Fruit fly (Drosophila melanogaster) whole organism, wandering third instar larva: ENCODE data around the gene CG3473.

Source experiments
- Abd-B ChIP-seq: fragments of >200 bp; optimal IDR thresholded peaks from 2 replicates; lab custom pipeline; 2017; ENCODE audit warnings: missing biosample characterization, missing genetic modification characterization
- CG32264 ChIP-seq: fragments of 200-800 bp; sonication (Bioruptor generic); optimal IDR thresholded peaks from 2 replicates; lab custom pipeline; 2016; ENCODE audit warnings: missing biosample characterization, missing genetic modification characterization
- CG9705 ChIP-seq: fragments of 200-800 bp; sonication (Bioruptor generic); optimal IDR thresholded peaks from 2 replicates; lab custom pipeline; 2018; ENCODE audit warnings: missing biosample characterization, mild to moderate bottlenecking, missing genetic modification characterization
- CrebA ChIP-seq: fragments of 200-800 bp; sonication (Bioruptor generic); optimal IDR thresholded peaks from 2 replicates; lab custom pipeline; 2016; ENCODE audit warnings: missing biosample characterization, mild to moderate bottlenecking, missing genetic modification characterization, borderline replicate concordance
- Dfd ChIP-seq: fragments of >200 bp; optimal IDR thresholded peaks from 2 replicates; lab custom pipeline; 2017; ENCODE audit warnings: missing biosample characterization, missing genetic modification characterization
- Dif ChIP-seq: fragments of 200-275, 200-300 bp; sonication (Bioruptor generic); optimal IDR thresholded peaks from 2 replicates; lab custom pipeline; 2018; ENCODE audit warnings: missing biosample characterization, missing genetic modification characterization; ENCODE audit not compliant: partially characterized antibody
- GATAd ChIP-seq: sonication (Bioruptor generic); optimal IDR thresholded peaks from 2 replicates; lab custom pipeline; 2016; ENCODE audit warnings: missing biosample characterization, missing genetic modification characterization
- HLH106 ChIP-seq: fragments of 200-800 bp; optimal IDR thresholded peaks from 3 replicates; lab custom pipeline; 2019; ENCODE audit warnings: missing biosample characterization, mild to moderate bottlenecking, missing genetic modification characterization, moderate library complexity
- Hnf4 ChIP-seq: fragments of 200-800 bp; sonication (Bioruptor generic); optimal IDR thresholded peaks from 2 replicates; lab custom pipeline; 2016; ENCODE audit warnings: missing biosample characterization, mild to moderate bottlenecking, missing genetic modification characterization
- Hr78 ChIP-seq: fragments of >200 bp; optimal IDR thresholded peaks from 2 replicates; lab custom pipeline; 2017; ENCODE audit warnings: missing biosample characterization, missing genetic modification characterization
- Hr83 ChIP-seq: fragments of 200-300 bp; sonication (Bioruptor generic); optimal IDR thresholded peaks from 2 replicates; lab custom pipeline; 2016; ENCODE audit warnings: missing biosample characterization, mild to moderate bottlenecking, missing genetic modification characterization, moderate library complexity; ENCODE audit not compliant: poor library complexity, severe bottlenecking
- Jra ChIP-seq: sonication (Bioruptor generic); optimal IDR thresholded peaks from 2 replicates; lab custom pipeline; 2016; ENCODE audit warnings: missing biosample characterization, missing genetic modification characterization
- Mio ChIP-seq: sonication (Bioruptor generic); optimal IDR thresholded peaks from 2 replicates; lab custom pipeline; 2016; ENCODE audit warnings: missing biosample characterization, missing genetic modification characterization
- Myc ChIP-seq: fragments of >200 bp; optimal IDR thresholded peaks from 2 replicates; lab custom pipeline; 2017
- N ChIP-seq: fragments of >200 bp; optimal IDR thresholded peaks from 2 replicates; lab custom pipeline; 2018; ENCODE audit warnings: missing biosample characterization, missing external identifiers, missing genetic modification characterization
- OdsH ChIP-seq: fragments of 200-800 bp; sonication (Bioruptor generic); optimal IDR thresholded peaks from 2 replicates; lab custom pipeline; 2016; ENCODE audit warnings: missing biosample characterization, mild to moderate bottlenecking, missing genetic modification characterization
- Rel ChIP-seq, 2 experiments: fragments of 200-800 bp; sonication (Bioruptor generic) in 1 of 2; optimal IDR thresholded peaks; 2 replicates in 1 of 2; 3 replicates in 1 of 2; lab custom pipeline; 2016 to 2019; ENCODE audit warnings: mild to moderate bottlenecking in 2 of 2, missing biosample characterization in 2 of 2, missing genetic modification characterization in 2 of 2, moderate library complexity in 1 of 2
- Sp1 ChIP-seq: fragments of 200-800 bp; sonication (Bioruptor generic); optimal IDR thresholded peaks from 3 replicates; lab custom pipeline; 2019; ENCODE audit warnings: missing biosample characterization, mild to moderate bottlenecking, missing genetic modification characterization, moderate library complexity
- Vsx2 ChIP-seq: fragments of 200-300, 225-300 bp; sonication (Bioruptor generic); optimal IDR thresholded peaks from 2 replicates; lab custom pipeline; 2018; ENCODE audit warnings: missing biosample characterization, missing genetic modification characterization; ENCODE audit not compliant: partially characterized antibody
- br ChIP-seq: fragments of 200-800 bp; sonication (Bioruptor generic); optimal IDR thresholded peaks from 2 replicates; lab custom pipeline; 2016; ENCODE audit warnings: missing biosample characterization, missing genetic modification characterization
- brk ChIP-seq: fragments of 200-800 bp; sonication (Bioruptor generic); optimal IDR thresholded peaks from 2 replicates; lab custom pipeline; 2016; ENCODE audit warnings: missing biosample characterization, mild to moderate bottlenecking, missing genetic modification characterization
- dl ChIP-seq, 2 experiments: fragments of 175-275, 200-275 bp in 1 of 2; fragments of 200-275 bp in 1 of 2; sonication (Bioruptor generic); optimal IDR thresholded peaks; lab custom pipeline; 2018; ENCODE audit warnings: mild to moderate bottlenecking in 2 of 2, missing biosample characterization in 2 of 2, missing genetic modification characterization in 2 of 2, moderate library complexity in 2 of 2; ENCODE audit not compliant: partially characterized antibody in 2 of 2, insufficient read depth in 1 of 2
- dmrt93B ChIP-seq: fragments of 200-800 bp; sonication (Bioruptor generic); optimal IDR thresholded peaks from 2 replicates; lab custom pipeline; 2018; ENCODE audit warnings: missing biosample characterization, mild to moderate bottlenecking, missing genetic modification characterization
- dsf ChIP-seq: sonication (Bioruptor generic); optimal IDR thresholded peaks from 2 replicates; lab custom pipeline; 2016; ENCODE audit warnings: missing biosample characterization, missing genetic modification characterization, borderline replicate concordance
- ey ChIP-seq: fragments of 200-800 bp; sonication (Bioruptor generic); optimal IDR thresholded peaks from 2 replicates; lab custom pipeline; 2016; ENCODE audit warnings: missing biosample characterization, missing genetic modification characterization
- foxo ChIP-seq, 2 experiments: fragments of 200-800 bp; sonication (Bioruptor generic); optimal IDR thresholded peaks; 2 replicates in 1 of 2; 3 replicates in 1 of 2; lab custom pipeline; 2016 to 2017; ENCODE audit warnings: missing biosample characterization in 2 of 2, missing genetic modification characterization in 2 of 2
- fru ChIP-seq: fragments of 200-800 bp; sonication (Bioruptor generic); optimal IDR thresholded peaks from 3 replicates; lab custom pipeline; 2016; ENCODE audit warnings: missing biosample characterization, mild to moderate bottlenecking, missing genetic modification characterization
- h ChIP-seq: fragments of 200-800 bp; sonication (Bioruptor generic); optimal IDR thresholded peaks from 3 replicates; lab custom pipeline; 2016; ENCODE audit warnings: missing biosample characterization, mild to moderate bottlenecking, missing genetic modification characterization
- jim ChIP-seq: fragments of 175-275, 200-325 bp; sonication (Bioruptor generic); optimal IDR thresholded peaks from 2 replicates; lab custom pipeline; 2016; ENCODE audit warnings: missing biosample characterization, mild to moderate bottlenecking, missing genetic modification characterization
- lola ChIP-seq: fragments of >200 bp; optimal IDR thresholded peaks from 2 replicates; lab custom pipeline; 2017; ENCODE audit warnings: missing biosample characterization, missing genetic modification characterization
- pan ChIP-seq: fragments of >200 bp; optimal IDR thresholded peaks from 2 replicates; lab custom pipeline; 2017
- psq ChIP-seq: fragments of 200-800 bp; sonication (Bioruptor generic); optimal IDR thresholded peaks from 3 replicates; lab custom pipeline; 2017; ENCODE audit warnings: missing biosample characterization, mild to moderate bottlenecking, missing genetic modification characterization, moderate library complexity
- rgr ChIP-seq: fragments of 200-800 bp; sonication (Bioruptor generic); optimal IDR thresholded peaks from 3 replicates; lab custom pipeline; 2016; ENCODE audit warnings: missing biosample characterization, mild to moderate bottlenecking, missing genetic modification characterization
- sage ChIP-seq: fragments of 200-800 bp; sonication (Bioruptor generic); optimal IDR thresholded peaks from 2 replicates; lab custom pipeline; 2016; ENCODE audit warnings: missing biosample characterization, mild to moderate bottlenecking, missing genetic modification characterization
- sv ChIP-seq: fragments of 200-800 bp; sonication (Bioruptor generic); optimal IDR thresholded peaks from 3 replicates; lab custom pipeline; 2016; ENCODE audit warnings: missing biosample characterization, missing genetic modification characterization
- usp ChIP-seq: fragments of >200 bp; optimal IDR thresholded peaks from 2 replicates; lab custom pipeline; 2017; ENCODE audit warnings: missing biosample characterization, missing genetic modification characterization
- woc ChIP-seq: sonication (Bioruptor generic); optimal IDR thresholded peaks from 2 replicates; lab custom pipeline; 2016; ENCODE audit warnings: missing biosample characterization, mild to moderate bottlenecking, missing genetic modification characterization

CG3473 gene

DNA sequence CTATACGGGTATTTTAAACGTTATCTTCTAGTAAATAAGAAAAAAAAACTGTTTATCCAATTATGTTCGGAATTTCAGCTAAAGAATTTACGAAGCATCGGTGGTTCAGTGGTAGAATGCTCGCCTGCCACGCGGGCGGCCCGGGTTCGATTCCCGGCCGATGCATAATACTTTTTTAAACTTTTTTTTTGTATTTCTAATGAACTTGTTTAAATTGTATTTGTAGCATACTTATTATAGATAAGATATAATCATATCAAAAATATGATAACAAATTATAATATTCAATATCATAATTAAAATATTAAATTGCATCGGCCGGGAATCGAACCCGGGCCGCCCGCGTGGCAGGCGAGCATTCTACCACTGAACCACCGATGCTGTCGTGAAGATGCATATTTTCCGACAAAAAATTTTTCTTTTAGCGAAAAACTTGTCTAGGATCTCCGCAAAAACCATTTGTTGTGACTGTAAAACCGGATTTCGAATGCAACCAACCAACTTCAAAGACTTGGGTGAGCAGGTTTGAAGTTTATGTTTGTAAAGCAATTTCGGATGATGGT is 45.4 kb downstream of the CG3473 start:
- no peak for TF ChIP-seq dmrt93B (GFP tag; lab: Kevin White, UChicago)
- TF ChIP-seq N: no peak
- TF ChIP-seq Myc (lab: Kevin White, UChicago): no peak
- no peak for TF ChIP-seq fru (GFP tag; lab: Kevin White, UChicago)
- TF ChIP-seq h: no peak
- TF ChIP-seq Vsx2 (GFP tag; lab: Kevin White, UChicago): no peak

DNA sequence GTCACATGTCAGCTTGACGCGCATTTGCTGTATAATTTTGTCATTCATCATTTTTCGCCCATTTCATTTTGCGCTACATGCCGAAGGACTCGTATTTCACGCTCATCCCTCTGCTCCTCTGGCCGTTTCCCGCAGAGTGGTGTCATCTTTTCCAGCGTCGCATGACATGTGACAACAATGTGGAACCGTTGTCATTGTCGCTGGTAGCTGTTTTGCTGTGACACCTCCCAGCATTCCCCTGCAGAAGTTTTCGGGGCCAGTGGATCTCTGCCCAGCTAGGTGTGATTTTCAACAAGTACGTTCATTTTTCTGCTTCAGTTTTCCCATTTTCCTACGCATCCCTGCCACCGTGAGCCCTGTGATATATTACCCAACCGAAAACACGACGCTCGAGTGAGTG is 46.2 kb downstream of the CG3473 start:
- TF ChIP-seq brk (GFP tag; lab: Kevin White, UChicago) (no peak), Sp1 (GFP tag; lab: Kevin White, UChicago) (no peak), h (no peak), CG9705 (GFP tag; lab: Kevin White, UChicago) (no peak), foxo (GFP tag; optimal IDR thresholded peaks at IDR 0.05; lab: Kevin White, UChicago) (no peak), rgr (no peak), CrebA (GFP tag; lab: Kevin White, UChicago) (no peak), Dif (GFP tag; lab: Kevin White, UChicago) (no peak), N (no peak), OdsH (no peak), sv (GFP tag; lab: Kevin White, UChicago) (no peak), Hr78 (no peak), Mio (GFP tag; lab: Kevin White, UChicago) (no peak), usp (no peak), Abd-B (GFP tag; lab: Kevin White, UChicago) (no peak), Myc (lab: Kevin White, UChicago) (no peak), jim (GFP tag; lab: Kevin White, UChicago) (no peak), sage (GFP tag; lab: Kevin White, UChicago) (no peak), GATAd (GFP tag; lab: Kevin White, UChicago) (no peak)

DNA sequence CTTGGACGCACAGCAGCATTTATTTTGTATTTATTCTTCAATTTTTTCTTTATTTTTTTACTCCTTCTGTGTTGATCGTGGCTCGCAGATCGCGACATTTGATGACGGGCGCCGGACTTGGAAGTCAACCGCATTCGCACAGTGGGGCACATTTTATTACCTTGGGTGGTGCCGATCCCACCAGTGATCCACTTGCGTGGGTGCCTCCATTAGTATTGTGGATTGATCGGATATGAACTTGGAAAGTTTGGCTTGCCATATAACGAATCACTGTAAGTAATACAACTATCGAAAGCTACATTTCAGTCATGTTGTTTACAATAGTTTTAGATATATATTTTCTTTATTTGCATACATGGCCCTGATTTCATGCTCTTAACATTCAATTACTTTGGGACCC is 47.2 kb downstream of the CG3473 start:
- TF ChIP-seq GATAd (GFP tag; lab: Kevin White, UChicago) (no peak), psq (GFP tag; lab: Kevin White, UChicago) (no peak)

DNA sequence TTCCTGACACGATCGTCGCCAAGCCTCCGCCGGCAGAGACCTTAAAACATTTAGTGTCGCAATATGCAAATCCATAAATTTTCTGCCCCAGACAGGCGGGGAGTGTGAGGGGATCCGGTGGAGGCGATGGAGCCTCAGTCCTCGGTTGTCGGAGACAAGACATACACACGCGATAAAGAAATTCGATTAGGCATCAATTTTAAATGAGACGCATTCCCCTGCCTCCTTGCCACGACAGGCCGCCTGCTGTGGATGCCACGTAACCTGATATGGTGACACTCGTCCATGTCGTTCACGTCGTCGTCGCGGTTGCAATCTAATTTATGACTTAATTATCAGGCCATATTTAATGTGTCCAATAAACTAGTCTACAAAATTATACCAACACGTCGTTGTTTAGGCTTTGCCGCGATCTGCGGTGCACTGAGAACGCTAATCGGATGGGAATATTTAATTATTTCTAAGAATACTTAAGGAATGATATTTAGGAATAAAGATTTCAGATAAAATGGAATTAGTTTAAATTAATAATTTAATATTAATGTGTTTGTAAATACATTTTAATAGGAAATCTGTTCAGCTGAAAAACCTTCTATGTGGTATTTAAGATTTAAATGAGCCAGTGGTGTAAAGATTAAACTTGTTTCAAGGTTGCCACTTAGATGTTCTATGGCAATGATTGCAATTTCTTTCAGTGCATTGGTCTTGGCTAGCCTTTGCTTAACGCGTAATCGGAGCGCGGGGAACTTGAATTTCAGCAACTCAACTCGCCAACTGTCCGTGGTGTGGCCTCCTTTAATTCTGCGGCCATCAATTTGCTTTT is 48.1 kb downstream of the CG3473 start:
- TF ChIP-seq fru (GFP tag; lab: Kevin White, UChicago) (peak; percentile 42), dmrt93B (GFP tag; lab: Kevin White, UChicago) (no peak), Dfd (GFP tag; lab: Kevin White, UChicago) (no peak), HLH106 (tag; lab: Kevin White, UChicago) (peak; percentile 50), usp (no peak), Sp1 (GFP tag; lab: Kevin White, UChicago) (peak; percentile 49), Hnf4 (peak; percentile 10), psq (GFP tag; lab: Kevin White, UChicago) (peak; percentile 7), OdsH (peak; percentile 55), Rel (GFP tag; optimal IDR thresholded peaks at IDR 0.05; lab: Kevin White, UChicago) (no peak), Rel (tag; optimal IDR thresholded peaks at IDR 0.05; lab: Kevin White, UChicago) (peak; percentile 45), Dif (GFP tag; lab: Kevin White, UChicago) (no peak), woc (GFP tag; lab: Kevin White, UChicago) (no peak), Mio (GFP tag; lab: Kevin White, UChicago) (no peak), h (peak; percentile 32), CG32264 (GFP tag; lab: Kevin White, UChicago) (no peak), dsf (GFP tag; lab: Kevin White, UChicago) (no peak), sage (GFP tag; lab: Kevin White, UChicago) (no peak), sv (GFP tag; lab: Kevin White, UChicago) (no peak), lola (no peak), rgr (peak; percentile 61), CrebA (GFP tag; lab: Kevin White, UChicago) (peak; percentile 78), CG9705 (GFP tag; lab: Kevin White, UChicago) (no peak), Abd-B (GFP tag; lab: Kevin White, UChicago) (no peak), GATAd (GFP tag; lab: Kevin White, UChicago) (no peak), pan (lab: Kevin White, UChicago) (no peak), ey (peak; percentile 14), Hr83 (no peak), foxo (GFP tag; optimal IDR thresholded peaks at IDR 0.05; lab: Kevin White, UChicago) (peak in 1 of 2 experiments; percentile 66), jim (GFP tag; lab: Kevin White, UChicago) (no peak), N (no peak), Jra (GFP tag; lab: Kevin White, UChicago) (no peak), br (GFP tag; lab: Kevin White, UChicago) (no peak), Myc (lab: Kevin White, UChicago) (no peak), Hr78 (no peak), brk (GFP tag; lab: Kevin White, UChicago) (no peak), dl (GFP tag; optimal IDR thresholded peaks at IDR 0.05; lab: Kevin White, UChicago; ENCODE audit: insufficient read depth in 1 of 2, partially characterized antibody in 2 of 2) (no peak), Vsx2 (GFP tag; lab: Kevin White, UChicago) (no peak)
